Worm (Caenorhabditis elegans) whole organism, young adult: Measurements from ENCODE around the gene C36B7.3.

Experiments
- F33H1.4 ChIP-seq: fragments of 200-800 bp; sonication (Bioruptor generic); IDR thresholded peaks from 2 replicates; pipeline ENCODE4 v1.3.6; 2022; ENCODE audit warnings: missing genetic modification reagents, missing genetic modification characterization, missing compliant biosample characterization
- K11D2.4 ChIP-seq: fragments of 200-800 bp; sonication (Bioruptor generic); IDR thresholded peaks from 2 replicates; pipeline ENCODE4 v1.3.6; 2022; ENCODE audit warnings: missing genetic modification reagents, missing genetic modification characterization, missing compliant biosample characterization
- dpl-1 ChIP-seq: fragments of 150-350 bp; optimal IDR thresholded peaks from 2 replicates; lab custom pipeline; 2014; ENCODE audit warnings: missing biosample characterization, missing genetic modification reagents, missing genetic modification characterization
- lag-1 ChIP-seq: fragments of 200-800 bp; sonication (Bioruptor generic); IDR thresholded peaks from 2 replicates; pipeline ENCODE4 v1.3.6; 2022; ENCODE audit warnings: missing genetic modification reagents, missing genetic modification characterization, missing compliant biosample characterization
- lin-26 ChIP-seq: fragments of 200-800 bp; sonication (Bioruptor generic); IDR thresholded peaks from 2 replicates; pipeline ENCODE4 v1.3.6; 2022; ENCODE audit warnings: missing genetic modification reagents, missing genetic modification characterization, missing compliant biosample characterization
- lin-40 ChIP-seq: sonication (generic microtip); optimal IDR thresholded peaks from 2 replicates; lab custom pipeline; 2016; ENCODE audit warnings: missing genetic modification characterization, mild to moderate bottlenecking, missing compliant biosample characterization, missing genotype, missing genetic modification reagents
- lsy-27 ChIP-seq: sonication (generic microtip); optimal IDR thresholded peaks from 2 replicates; lab custom pipeline; 2017; ENCODE audit warnings: missing genetic modification characterization, mild to moderate bottlenecking, missing compliant biosample characterization, antibody characterized with exemption, missing genotype, borderline replicate concordance; ENCODE audit not compliant: insufficient read depth
- madf-10 ChIP-seq: sonication (generic microtip); optimal IDR thresholded peaks from 2 replicates; lab custom pipeline; 2016; ENCODE audit warnings: mild to moderate bottlenecking, missing genetic modification characterization, missing compliant biosample characterization
- nhr-90 ChIP-seq: sonication (generic microtip); optimal IDR thresholded peaks from 2 replicates; lab custom pipeline; 2016; ENCODE audit warnings: missing genotype, mild to moderate bottlenecking, missing genetic modification characterization, missing compliant biosample characterization
- pha-4 ChIP-seq: fragments of 150-350 bp; sonication (generic microtip); optimal IDR thresholded peaks from 2 replicates; lab custom pipeline; 2014; ENCODE audit warnings: missing biosample characterization, missing genetic modification reagents, missing genetic modification characterization
- rcor-1 ChIP-seq: fragments of 200-800 bp; sonication (Bioruptor generic); IDR thresholded peaks from 2 replicates; pipeline ENCODE4 v1.3.6; 2022; ENCODE audit warnings: missing genetic modification reagents, missing genetic modification characterization, missing compliant biosample characterization
- rec-8 ChIP-seq, 2 experiments: sonication (generic microtip); optimal IDR thresholded peaks; 2 replicates each; lab custom pipeline; 2016; ENCODE audit warnings: mild to moderate bottlenecking in 2 of 2, missing genetic modification characterization in 2 of 2, missing genetic modification reagents in 2 of 2, missing genotype in 2 of 2, missing biosample characterization in 1 of 2, missing compliant biosample characterization in 1 of 2, moderate library complexity in 1 of 2
- unc-62 ChIP-seq: fragments of 150-350 bp; optimal IDR thresholded peaks from 2 replicates; lab custom pipeline; 2014; ENCODE audit warnings: missing biosample characterization, missing genetic modification reagents, missing genetic modification characterization

- TF ChIP-seq lag-1 (GFP tag; lab: Robert Waterston, UW) (no peak), lin-40 (tag; lab: Kevin White, UChicago) (no peak), madf-10 (peak; percentile 73), dpl-1 (peak; percentile 11), unc-62 (GFP tag; lab: Kevin White, UChicago) (no peak), K11D2.4 (GFP tag; lab: Robert Waterston, UW) (peak; percentile 84), pha-4 (tag; lab: Kevin White, UChicago) (peak; percentile 41), F33H1.4 (peak; percentile 16; the same call in 1 of the 2 replicates), lin-26 (0 out of 2 replicates have a peak, but pooled peaks have one; percentile 22), lsy-27 (tag; lab: Kevin White, UChicago) (no peak), rcor-1 (peak; percentile 43; the same call in 1 of the 2 replicates), nhr-90 (peak; percentile 43), rec-8 (tag; optimal IDR thresholded peaks at IDR 0.05; lab: Kevin White, UChicago) (no peak)
Measured at ce11 chrX:7068400-7068799, 33.2 kb upstream of the C36B7.3 start, which contains the start of gene pdi-6.
